Fruit fly (Drosophila melanogaster) whole organism, wandering third instar larva: ENCODE data around the gene Pgm1.

Experiments used
- Abd-B ChIP-seq: fragments of >200 bp; optimal IDR thresholded peaks from 2 replicates; lab custom pipeline; 2017; ENCODE audit warnings: missing biosample characterization, missing genetic modification characterization
- CG32264 ChIP-seq: fragments of 200-800 bp; sonication (Bioruptor generic); optimal IDR thresholded peaks from 2 replicates; lab custom pipeline; 2016; ENCODE audit warnings: missing biosample characterization, missing genetic modification characterization
- CG9705 ChIP-seq: fragments of 200-800 bp; sonication (Bioruptor generic); optimal IDR thresholded peaks from 2 replicates; lab custom pipeline; 2018; ENCODE audit warnings: missing biosample characterization, mild to moderate bottlenecking, missing genetic modification characterization
- CrebA ChIP-seq: fragments of 200-800 bp; sonication (Bioruptor generic); optimal IDR thresholded peaks from 2 replicates; lab custom pipeline; 2016; ENCODE audit warnings: missing biosample characterization, mild to moderate bottlenecking, missing genetic modification characterization, borderline replicate concordance
- Dfd ChIP-seq: fragments of >200 bp; optimal IDR thresholded peaks from 2 replicates; lab custom pipeline; 2017; ENCODE audit warnings: missing biosample characterization, missing genetic modification characterization
- HLH106 ChIP-seq: fragments of 200-800 bp; optimal IDR thresholded peaks from 3 replicates; lab custom pipeline; 2019; ENCODE audit warnings: missing biosample characterization, mild to moderate bottlenecking, missing genetic modification characterization, moderate library complexity
- Hnf4 ChIP-seq: fragments of 200-800 bp; sonication (Bioruptor generic); optimal IDR thresholded peaks from 2 replicates; lab custom pipeline; 2016; ENCODE audit warnings: missing biosample characterization, mild to moderate bottlenecking, missing genetic modification characterization
- Hr78 ChIP-seq: fragments of >200 bp; optimal IDR thresholded peaks from 2 replicates; lab custom pipeline; 2017; ENCODE audit warnings: missing biosample characterization, missing genetic modification characterization
- Hr83 ChIP-seq: fragments of 200-300 bp; sonication (Bioruptor generic); optimal IDR thresholded peaks from 2 replicates; lab custom pipeline; 2016; ENCODE audit warnings: missing biosample characterization, mild to moderate bottlenecking, missing genetic modification characterization, moderate library complexity; ENCODE audit not compliant: poor library complexity, severe bottlenecking
- Jra ChIP-seq: sonication (Bioruptor generic); optimal IDR thresholded peaks from 2 replicates; lab custom pipeline; 2016; ENCODE audit warnings: missing biosample characterization, missing genetic modification characterization
- Mio ChIP-seq: sonication (Bioruptor generic); optimal IDR thresholded peaks from 2 replicates; lab custom pipeline; 2016; ENCODE audit warnings: missing biosample characterization, missing genetic modification characterization
- Myc ChIP-seq: fragments of >200 bp; optimal IDR thresholded peaks from 2 replicates; lab custom pipeline; 2017
- OdsH ChIP-seq: fragments of 200-800 bp; sonication (Bioruptor generic); optimal IDR thresholded peaks from 2 replicates; lab custom pipeline; 2016; ENCODE audit warnings: missing biosample characterization, mild to moderate bottlenecking, missing genetic modification characterization
- Rel ChIP-seq, 2 experiments: fragments of 200-800 bp; sonication (Bioruptor generic) in 1 of 2; optimal IDR thresholded peaks; 2 replicates in 1 of 2; 3 replicates in 1 of 2; lab custom pipeline; 2016 to 2019; ENCODE audit warnings: mild to moderate bottlenecking in 2 of 2, missing biosample characterization in 2 of 2, missing genetic modification characterization in 2 of 2, moderate library complexity in 1 of 2
- Sp1 ChIP-seq: fragments of 200-800 bp; sonication (Bioruptor generic); optimal IDR thresholded peaks from 3 replicates; lab custom pipeline; 2019; ENCODE audit warnings: missing biosample characterization, mild to moderate bottlenecking, missing genetic modification characterization, moderate library complexity
- Vsx2 ChIP-seq: fragments of 200-300, 225-300 bp; sonication (Bioruptor generic); optimal IDR thresholded peaks from 2 replicates; lab custom pipeline; 2018; ENCODE audit warnings: missing biosample characterization, missing genetic modification characterization; ENCODE audit not compliant: partially characterized antibody
- brk ChIP-seq: fragments of 200-800 bp; sonication (Bioruptor generic); optimal IDR thresholded peaks from 2 replicates; lab custom pipeline; 2016; ENCODE audit warnings: missing biosample characterization, mild to moderate bottlenecking, missing genetic modification characterization
- dl ChIP-seq, 2 experiments: fragments of 175-275, 200-275 bp in 1 of 2; fragments of 200-275 bp in 1 of 2; sonication (Bioruptor generic); optimal IDR thresholded peaks; lab custom pipeline; 2018; ENCODE audit warnings: mild to moderate bottlenecking in 2 of 2, missing biosample characterization in 2 of 2, missing genetic modification characterization in 2 of 2, moderate library complexity in 2 of 2; ENCODE audit not compliant: partially characterized antibody in 2 of 2, insufficient read depth in 1 of 2
- dmrt93B ChIP-seq: fragments of 200-800 bp; sonication (Bioruptor generic); optimal IDR thresholded peaks from 2 replicates; lab custom pipeline; 2018; ENCODE audit warnings: missing biosample characterization, mild to moderate bottlenecking, missing genetic modification characterization
- ey ChIP-seq: fragments of 200-800 bp; sonication (Bioruptor generic); optimal IDR thresholded peaks from 2 replicates; lab custom pipeline; 2016; ENCODE audit warnings: missing biosample characterization, missing genetic modification characterization
- foxo ChIP-seq, 2 experiments: fragments of 200-800 bp; sonication (Bioruptor generic); optimal IDR thresholded peaks; 2 replicates in 1 of 2; 3 replicates in 1 of 2; lab custom pipeline; 2016 to 2017; ENCODE audit warnings: missing biosample characterization in 2 of 2, missing genetic modification characterization in 2 of 2
- fru ChIP-seq: fragments of 200-800 bp; sonication (Bioruptor generic); optimal IDR thresholded peaks from 3 replicates; lab custom pipeline; 2016; ENCODE audit warnings: missing biosample characterization, mild to moderate bottlenecking, missing genetic modification characterization
- h ChIP-seq: fragments of 200-800 bp; sonication (Bioruptor generic); optimal IDR thresholded peaks from 3 replicates; lab custom pipeline; 2016; ENCODE audit warnings: missing biosample characterization, mild to moderate bottlenecking, missing genetic modification characterization
- psq ChIP-seq: fragments of 200-800 bp; sonication (Bioruptor generic); optimal IDR thresholded peaks from 3 replicates; lab custom pipeline; 2017; ENCODE audit warnings: missing biosample characterization, mild to moderate bottlenecking, missing genetic modification characterization, moderate library complexity
- sage ChIP-seq: fragments of 200-800 bp; sonication (Bioruptor generic); optimal IDR thresholded peaks from 2 replicates; lab custom pipeline; 2016; ENCODE audit warnings: missing biosample characterization, mild to moderate bottlenecking, missing genetic modification characterization
- sv ChIP-seq: fragments of 200-800 bp; sonication (Bioruptor generic); optimal IDR thresholded peaks from 3 replicates; lab custom pipeline; 2016; ENCODE audit warnings: missing biosample characterization, missing genetic modification characterization
- tai ChIP-seq: sonication (Bioruptor generic); optimal IDR thresholded peaks from 2 replicates; lab custom pipeline; 2016; ENCODE audit warnings: missing biosample characterization, missing genetic modification characterization
- usp ChIP-seq: fragments of >200 bp; optimal IDR thresholded peaks from 2 replicates; lab custom pipeline; 2017; ENCODE audit warnings: missing biosample characterization, missing genetic modification characterization
- woc ChIP-seq: sonication (Bioruptor generic); optimal IDR thresholded peaks from 2 replicates; lab custom pipeline; 2016; ENCODE audit warnings: missing biosample characterization, mild to moderate bottlenecking, missing genetic modification characterization

The Pgm1 gene

dm6 chr3L:16147325-16147724 lies 19.0 kb upstream of the Pgm1 start:
- TF ChIP-seq psq (GFP tag; lab: Kevin White, UChicago), result no peak
- TF ChIP-seq tai (GFP tag; lab: Kevin White, UChicago), result no peak
- no peak for TF ChIP-seq Abd-B (GFP tag; lab: Kevin White, UChicago)
- no peak for TF ChIP-seq Hr83 (GFP tag; lab: Kevin White, UChicago)
- no peak for TF ChIP-seq dl (GFP tag; optimal IDR thresholded peaks at IDR 0.05; lab: Kevin White, UChicago; ENCODE audit: insufficient read depth in 1 of 2, partially characterized antibody in 2 of 2)
- no peak for TF ChIP-seq OdsH
- TF ChIP-seq sage (GFP tag; lab: Kevin White, UChicago), result no peak
- no peak for TF ChIP-seq Jra (GFP tag; lab: Kevin White, UChicago)

dm6 chr3L:16146539-16146934 lies 18.2 kb upstream of the Pgm1 start:
- peak in 1 of 2 experiments; percentile 29 for TF ChIP-seq foxo (GFP tag; optimal IDR thresholded peaks at IDR 0.05; lab: Kevin White, UChicago)
- TF ChIP-seq HLH106, result peak; percentile 38
- no peak for TF ChIP-seq psq (GFP tag; lab: Kevin White, UChicago)
- TF ChIP-seq tai (GFP tag; lab: Kevin White, UChicago), result peak; percentile 37
- no peak for TF ChIP-seq ey (GFP tag; lab: Kevin White, UChicago)
- TF ChIP-seq CrebA (GFP tag; lab: Kevin White, UChicago), result no peak
- TF ChIP-seq Hnf4 (GFP tag; lab: Kevin White, UChicago), result peak; percentile 5
- TF ChIP-seq h (GFP tag; lab: Kevin White, UChicago), result peak; percentile 31
- TF ChIP-seq, all 38 proteins: peak for 5

- TF ChIP-seq dmrt93B (GFP tag; lab: Kevin White, UChicago), result no peak
- no peak for TF ChIP-seq Hr78 (GFP tag; lab: Kevin White, UChicago)
- no peak for TF ChIP-seq CG9705 (GFP tag; lab: Kevin White, UChicago)
- TF ChIP-seq OdsH, result no peak
- no peak for TF ChIP-seq sage (GFP tag; lab: Kevin White, UChicago)
- no peak for TF ChIP-seq Vsx2 (GFP tag; lab: Kevin White, UChicago)
- TF ChIP-seq Dfd (GFP tag; lab: Kevin White, UChicago), result no peak
- TF ChIP-seq Rel (GFP tag; optimal IDR thresholded peaks at IDR 0.05; lab: Kevin White, UChicago), result no peak
- TF ChIP-seq Rel (tag; optimal IDR thresholded peaks at IDR 0.05; lab: Kevin White, UChicago), result no peak
- no peak for TF ChIP-seq Sp1 (GFP tag; lab: Kevin White, UChicago)
- no peak for TF ChIP-seq woc (GFP tag; lab: Kevin White, UChicago)
These were observed 17.7 kb upstream of the Pgm1 start for dm6 chr3L:16145931-16146538.

- TF ChIP-seq CG32264 (GFP tag; lab: Kevin White, UChicago), result no peak
- peak; percentile 3 for TF ChIP-seq Sp1 (GFP tag; lab: Kevin White, UChicago)
- peak; percentile 7 for TF ChIP-seq h (GFP tag; lab: Kevin White, UChicago)
- no peak for TF ChIP-seq Mio (GFP tag; lab: Kevin White, UChicago)
- TF ChIP-seq Hr83 (GFP tag; lab: Kevin White, UChicago), result peak; percentile 47
- TF ChIP-seq brk (GFP tag; lab: Kevin White, UChicago), result no peak
These were observed 17.0 kb upstream of the Pgm1 start for dm6 chr3L:16145282-16145681.

- TF ChIP-seq Mio (GFP tag; lab: Kevin White, UChicago) (no peak), sage (GFP tag; lab: Kevin White, UChicago) (no peak), woc (GFP tag; lab: Kevin White, UChicago) (no peak), Hnf4 (GFP tag; lab: Kevin White, UChicago) (no peak), HLH106 (no peak), Rel (GFP tag; optimal IDR thresholded peaks at IDR 0.05; lab: Kevin White, UChicago) (no peak), Rel (tag; optimal IDR thresholded peaks at IDR 0.05; lab: Kevin White, UChicago) (no peak), Sp1 (GFP tag; lab: Kevin White, UChicago) (no peak), sv (GFP tag; lab: Kevin White, UChicago) (no peak), Myc (lab: Kevin White, UChicago) (no peak), Hr78 (GFP tag; lab: Kevin White, UChicago) (no peak), Hr83 (GFP tag; lab: Kevin White, UChicago) (no peak), fru (GFP tag; lab: Kevin White, UChicago) (no peak), usp (GFP tag; lab: Kevin White, UChicago) (no peak), psq (GFP tag; lab: Kevin White, UChicago) (no peak), brk (GFP tag; lab: Kevin White, UChicago) (no peak)
- TF ChIP-seq, all 38 proteins: peak for 0
These were observed 15.6 kb upstream of the Pgm1 start, which contains the start of gene CG32152 for dm6 chr3L:16143685-16144539. TSS of gene CG32152 (minus strand) at chr3L:16144036.
